Worm (Caenorhabditis elegans) whole organism, midembryonic: ENCODE measurements around the gene skr-21.

Experiments
- T22C8.4 ChIP-seq: fragments of 200-800 bp; sonication (Bioruptor generic); IDR thresholded peaks from 2 replicates; pipeline ENCODE4 v1.3.6; 2022; ENCODE audit warnings: missing genetic modification characterization, missing compliant biosample characterization
- flt-1 ChIP-seq: fragments of 200-800 bp; sonication (Bioruptor generic); IDR thresholded peaks from 2 replicates; pipeline ENCODE4 v1.3.6; 2022; ENCODE audit warnings: missing genetic modification characterization, missing compliant biosample characterization
- klf-2 ChIP-seq: fragments of 200-800 bp; sonication (Bioruptor generic); conservative IDR thresholded peaks from 2 replicates; pipeline ENCODE4 v1.3.6; 2022; ENCODE audit warnings: missing genetic modification reagents, missing genetic modification characterization, missing compliant biosample characterization
- med-1 ChIP-seq: sonication (generic microtip); optimal IDR thresholded peaks from 2 replicates; lab custom pipeline; 2017; ENCODE audit warnings: missing genetic modification characterization, mild to moderate bottlenecking, missing compliant biosample characterization, antibody characterized with exemption, missing genetic modification reagents; ENCODE audit not compliant: insufficient read depth
- ref-1 ChIP-seq: fragments of 200-800 bp; sonication (Bioruptor generic); conservative IDR thresholded peaks from 2 replicates; pipeline ENCODE4 v1.3.6; 2022; ENCODE audit warnings: missing genetic modification reagents, missing genetic modification characterization, missing compliant biosample characterization
- tab-1 ChIP-seq: fragments of 200-800 bp; sonication (Bioruptor generic); IDR thresholded peaks from 2 replicates; pipeline ENCODE4 v1.3.6; 2022; ENCODE audit warnings: missing genetic modification characterization, missing compliant biosample characterization
- ztf-23 ChIP-seq: fragments of 200-800 bp; sonication (Bioruptor generic); IDR thresholded peaks from 2 replicates; pipeline ENCODE4 v1.3.6; 2022; ENCODE audit warnings: missing genetic modification reagents, missing genetic modification characterization, missing compliant biosample characterization
- ztf-29 ChIP-seq: fragments of 200-800 bp; sonication (Bioruptor generic); IDR thresholded peaks from 2 replicates; pipeline ENCODE4 v1.3.6; 2022; ENCODE audit warnings: missing genetic modification reagents, missing genetic modification characterization, missing compliant biosample characterization

DNA sequence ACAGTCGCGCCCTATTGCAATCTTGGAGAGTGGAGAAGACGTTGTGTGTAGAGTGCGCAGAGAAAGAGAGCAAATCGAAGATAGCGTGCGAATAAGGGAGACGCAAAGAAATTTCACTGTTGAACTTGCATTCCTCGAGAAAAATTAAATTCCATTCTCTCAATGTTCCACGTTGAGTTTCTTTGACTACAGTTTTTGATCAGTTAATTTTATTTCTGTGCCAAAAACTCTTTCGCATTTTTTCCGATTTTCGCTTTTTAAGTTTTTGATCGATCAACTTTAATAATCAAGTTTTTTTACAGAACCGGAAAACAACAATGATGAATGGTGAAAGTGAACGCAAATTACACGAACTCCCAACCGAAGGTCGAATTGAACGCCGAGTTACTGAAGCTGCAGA lies 10.6 kb upstream of the skr-21 start, which contains the start of gene K08H2.3:
- TF ChIP-seq T22C8.4 (no peak), med-1 (GFP tag; lab: Kevin White, UChicago) (no peak), ztf-23 (GFP tag; lab: Robert Waterston, UW) (no peak), flt-1 (GFP tag; lab: Robert Waterston, UW) (no peak), klf-2 (GFP tag; lab: Robert Waterston, UW) (no peak), ztf-29 (no peak), tab-1 (GFP tag; lab: Robert Waterston, UW) (no peak), ref-1 (no peak)
